Worm (Caenorhabditis elegans) whole organism, L4 larva: ENCODE measurements around the gene tomm-20.

ENCODE experiments used
- F26F4.8 ChIP-seq: fragments of 200-800 bp; sonication (Bioruptor generic); conservative IDR thresholded peaks from 2 replicates; pipeline ENCODE4 v1.3.6; 2022; ENCODE audit warnings: missing genetic modification characterization, missing compliant biosample characterization
- F49E8.2 ChIP-seq: sonication (generic microtip); optimal IDR thresholded peaks from 2 replicates; lab custom pipeline; 2016; ENCODE audit warnings: missing compliant biosample characterization, mild to moderate bottlenecking, missing genetic modification characterization, borderline replicate concordance
- R02D3.7 ChIP-seq: fragments of 150-350 bp; sonication (generic microtip); optimal IDR thresholded peaks from 3 replicates; lab custom pipeline; 2014; ENCODE audit warnings: missing biosample characterization, missing genetic modification characterization
- Y105C5A.15 ChIP-seq: fragments of 200-800 bp; sonication (Bioruptor generic); IDR thresholded peaks from 2 replicates; pipeline ENCODE4 v1.3.6; 2022; ENCODE audit warnings: missing genetic modification characterization, missing compliant biosample characterization
- Y5F2A.4 ChIP-seq: fragments of 200-800 bp; sonication (Bioruptor generic); optimal IDR thresholded peaks from 2 replicates; lab custom pipeline; 2018; ENCODE audit warnings: mild to moderate bottlenecking, missing genetic modification characterization, missing compliant biosample characterization
- Y75B8A.6 ChIP-seq: fragments of 200-800 bp; sonication (Bioruptor generic); IDR thresholded peaks from 2 replicates; pipeline ENCODE4 v1.3.6; 2022; ENCODE audit warnings: missing genetic modification reagents, missing genetic modification characterization, missing compliant biosample characterization
- ZK546.5 ChIP-seq, 2 experiments: sonication (generic microtip); optimal IDR thresholded peaks; 2 replicates each; lab custom pipeline; 2017; ENCODE audit warnings: missing biosample characterization in 2 of 2, missing genetic modification characterization in 2 of 2
- aha-1 ChIP-seq: fragments of 150-350 bp; peaks from one replicate; lab custom pipeline; 2014; ENCODE audit warnings: missing biosample characterization, missing genetic modification characterization
- aly-2 ChIP-seq: sonication (generic microtip); optimal IDR thresholded peaks from 2 replicates; lab custom pipeline; 2018; ENCODE audit warnings: missing biosample characterization, missing genetic modification characterization
- ama-1 ChIP-seq: fragments of 150-350 bp; optimal IDR thresholded peaks from 2 replicates; lab custom pipeline; 2014; ENCODE audit warnings: inconsistent platforms, mixed read lengths
- ceh-28 ChIP-seq: fragments of 150-350 bp; optimal IDR thresholded peaks from 2 replicates; lab custom pipeline; 2014; ENCODE audit warnings: missing biosample characterization, missing genetic modification reagents, missing genetic modification characterization
- ceh-32 ChIP-seq: sonication (generic microtip); optimal IDR thresholded peaks from 2 replicates; lab custom pipeline; 2016; ENCODE audit warnings: mild to moderate bottlenecking, missing genetic modification characterization, missing compliant biosample characterization; ENCODE audit not compliant: poor library complexity
- ceh-44 ChIP-seq: fragments of 200-800 bp; sonication (Bioruptor generic); IDR thresholded peaks from 2 replicates; pipeline ENCODE4 v1.3.6; 2022; ENCODE audit warnings: missing genetic modification reagents, missing genetic modification characterization, missing compliant biosample characterization
- ceh-62 ChIP-seq: sonication (generic microtip); optimal IDR thresholded peaks from 2 replicates; lab custom pipeline; 2017; ENCODE audit warnings: missing biosample characterization, missing genetic modification characterization
- ctbp-1 ChIP-seq: fragments of 200-800 bp; sonication (Bioruptor generic); IDR thresholded peaks from 2 replicates; pipeline ENCODE4 v1.3.6; 2022; ENCODE audit warnings: missing genetic modification reagents, missing genetic modification characterization, missing compliant biosample characterization
- daf-16 ChIP-seq, 3 experiments: sonication (generic microtip); optimal IDR thresholded peaks; 2 replicates each; lab custom pipeline; 2016 to 2017; ENCODE audit warnings: missing genetic modification characterization in 3 of 3, missing genetic modification reagents in 3 of 3, mild to moderate bottlenecking in 2 of 3, missing compliant biosample characterization in 2 of 3, missing biosample characterization in 1 of 3, moderate library complexity in 1 of 3
- egl-27 ChIP-seq: sonication (generic microtip); optimal IDR thresholded peaks from 3 replicates; lab custom pipeline; 2017; ENCODE audit warnings: missing biosample characterization, missing genetic modification reagents, missing genetic modification characterization
- fkh-10 ChIP-seq: fragments of 150-350 bp; optimal IDR thresholded peaks from 2 replicates; lab custom pipeline; 2014; ENCODE audit warnings: missing biosample characterization, missing genetic modification reagents, missing genetic modification characterization
- fos-1 ChIP-seq: fragments of 150-350 bp; optimal IDR thresholded peaks from 2 replicates; lab custom pipeline; 2014; ENCODE audit warnings: missing biosample characterization, missing genetic modification characterization
- gei-8 ChIP-seq: fragments of 200-800 bp; sonication (Bioruptor generic); optimal IDR thresholded peaks from 2 replicates; lab custom pipeline; 2018; ENCODE audit warnings: mild to moderate bottlenecking, missing genetic modification characterization, missing compliant biosample characterization
- hlh-11 ChIP-seq: fragments of 200-800 bp; sonication (Bioruptor generic); optimal IDR thresholded peaks from 2 replicates; lab custom pipeline; 2018; ENCODE audit warnings: mild to moderate bottlenecking, missing genetic modification characterization, missing compliant biosample characterization
- hlh-30 ChIP-seq: sonication (generic microtip); optimal IDR thresholded peaks from 2 replicates; lab custom pipeline; 2017; ENCODE audit warnings: antibody characterized with exemption, mild to moderate bottlenecking, missing genetic modification characterization, missing compliant biosample characterization; ENCODE audit not compliant: insufficient read depth
- jun-1 ChIP-seq: fragments of 150-350 bp; optimal IDR thresholded peaks from 2 replicates; lab custom pipeline; 2014; ENCODE audit warnings: missing biosample characterization, missing genetic modification reagents, missing genetic modification characterization
- lin-1 ChIP-seq: fragments of 200-800 bp; sonication (Bioruptor generic); IDR thresholded peaks from 2 replicates; pipeline ENCODE4 v1.3.6; 2022; ENCODE audit warnings: missing genetic modification reagents, missing genetic modification characterization, missing compliant biosample characterization
- lin-13 ChIP-seq: fragments of 150-350 bp; optimal IDR thresholded peaks from 2 replicates; lab custom pipeline; 2014; ENCODE audit warnings: missing biosample characterization, missing genetic modification reagents, missing genetic modification characterization
- lir-3 ChIP-seq: sonication (generic microtip); optimal IDR thresholded peaks from 2 replicates; lab custom pipeline; 2016; ENCODE audit warnings: mild to moderate bottlenecking, missing genetic modification characterization, missing compliant biosample characterization
- lsy-2 ChIP-seq, 2 experiments: fragments of 150-350 bp in 1 of 2; sonication (generic microtip) in 1 of 2; optimal IDR thresholded peaks; 2 replicates each; lab custom pipeline; 2014 to 2017; ENCODE audit warnings: missing biosample characterization in 2 of 2, missing genetic modification characterization in 2 of 2
- madf-5 ChIP-seq, 2 experiments: fragments of 200-800 bp; sonication (Bioruptor generic); IDR thresholded peaks; 2 replicates each; pipeline ENCODE4 v1.3.6; 2022; ENCODE audit warnings: missing compliant biosample characterization in 2 of 2, missing genetic modification characterization in 2 of 2
- madf-9 ChIP-seq: fragments of 200-800 bp; sonication (Bioruptor generic); conservative IDR thresholded peaks from 2 replicates; pipeline ENCODE4 v1.3.6; 2022; ENCODE audit warnings: missing genetic modification reagents, missing genetic modification characterization, missing compliant biosample characterization
- mdt-29 ChIP-seq: fragments of 200-800 bp; sonication (Bioruptor generic); IDR thresholded peaks from 2 replicates; pipeline ENCODE4 v1.3.6; 2022; ENCODE audit warnings: missing genetic modification reagents, missing genetic modification characterization, missing compliant biosample characterization
- mxl-2 ChIP-seq: fragments of 200-800 bp; sonication (Bioruptor generic); conservative IDR thresholded peaks from 2 replicates; pipeline ENCODE4 v1.3.6; 2022; ENCODE audit warnings: missing genetic modification reagents, missing genetic modification characterization, missing compliant biosample characterization
- nhr-10 ChIP-seq: fragments of 150-350 bp; optimal IDR thresholded peaks from 2 replicates; lab custom pipeline; 2014; ENCODE audit warnings: missing biosample characterization, missing genetic modification characterization
- nhr-11 ChIP-seq: fragments of 150-350 bp; optimal IDR thresholded peaks from 2 replicates; lab custom pipeline; 2014; ENCODE audit warnings: missing biosample characterization, missing genetic modification characterization
- nhr-111 ChIP-seq: fragments of 200-800 bp; sonication (Bioruptor generic); optimal IDR thresholded peaks from 2 replicates; lab custom pipeline; 2018; ENCODE audit warnings: mild to moderate bottlenecking, missing genetic modification characterization, missing compliant biosample characterization
- nhr-25 ChIP-seq: sonication (generic microtip); optimal IDR thresholded peaks from 2 replicates; lab custom pipeline; 2017; ENCODE audit warnings: missing genetic modification characterization, mild to moderate bottlenecking, missing compliant biosample characterization, antibody characterized with exemption, moderate library complexity, borderline replicate concordance; ENCODE audit not compliant: insufficient read depth
- nhr-28 ChIP-seq: fragments of 150-350 bp; optimal IDR thresholded peaks from 2 replicates; lab custom pipeline; 2014; ENCODE audit warnings: missing biosample characterization, missing genetic modification characterization
- nhr-41 ChIP-seq: fragments of 200-800 bp; sonication (Bioruptor generic); IDR thresholded peaks from 2 replicates; pipeline ENCODE4 v1.3.6; 2022; ENCODE audit warnings: missing genetic modification reagents, missing genetic modification characterization, missing compliant biosample characterization
- php-3 ChIP-seq: fragments of 200-800 bp; sonication (Bioruptor generic); IDR thresholded peaks from 2 replicates; pipeline ENCODE4 v1.3.6; 2022; ENCODE audit warnings: missing genetic modification reagents, missing genetic modification characterization, missing compliant biosample characterization
- rbr-2 ChIP-seq: sonication (generic microtip); optimal IDR thresholded peaks from 2 replicates; lab custom pipeline; 2016; ENCODE audit warnings: missing genotype, missing genetic modification characterization, missing compliant biosample characterization
- skn-1 ChIP-seq: fragments of 150-350 bp; optimal IDR thresholded peaks from 2 replicates; lab custom pipeline; 2014; ENCODE audit warnings: missing biosample characterization, missing genetic modification characterization
- snpc-1.2 ChIP-seq: fragments of 200-800 bp; sonication (Bioruptor generic); IDR thresholded peaks from 2 replicates; pipeline ENCODE4 v1.3.6; 2022; ENCODE audit warnings: missing genetic modification reagents, missing genetic modification characterization, missing compliant biosample characterization
- spr-3 ChIP-seq: fragments of 200-800 bp; sonication (Bioruptor generic); optimal IDR thresholded peaks from 2 replicates; lab custom pipeline; 2018; ENCODE audit warnings: mild to moderate bottlenecking, missing genetic modification characterization, missing compliant biosample characterization
- unc-62 ChIP-seq, 3 experiments: fragments of 150-350 bp in 1 of 3; sonication (generic microtip); optimal IDR thresholded peaks in 2 of 3; peaks in 1 of 3; 1 replicate in 1 of 3; 2 replicates in 2 of 3; lab custom pipeline; 2014 to 2017; ENCODE audit warnings: missing biosample characterization in 3 of 3, missing genetic modification characterization in 3 of 3, missing genetic modification reagents in 3 of 3, missing genotype in 1 of 3
- vab-7 ChIP-seq: fragments of 200-800 bp; sonication (Bioruptor generic); IDR thresholded peaks from 2 replicates; pipeline ENCODE4 v1.3.6; 2022; ENCODE audit warnings: missing genetic modification reagents, missing genetic modification characterization, missing compliant biosample characterization
- zag-1 ChIP-seq: fragments of 150-350 bp; optimal IDR thresholded peaks from 2 replicates; lab custom pipeline; 2014; ENCODE audit warnings: missing biosample characterization, missing genetic modification characterization
- zfp-2 ChIP-seq: sonication (generic microtip); optimal IDR thresholded peaks from 2 replicates; lab custom pipeline; 2016; ENCODE audit warnings: mild to moderate bottlenecking, missing genetic modification characterization, missing compliant biosample characterization
- zfp-3 ChIP-seq: fragments of 200-800 bp; sonication (Bioruptor generic); conservative IDR thresholded peaks from 2 replicates; pipeline ENCODE4 v1.3.6; 2022; ENCODE audit warnings: missing genetic modification reagents, missing genetic modification characterization, missing compliant biosample characterization
- zip-11 ChIP-seq: fragments of 200-800 bp; sonication (Bioruptor generic); IDR thresholded peaks from 2 replicates; pipeline ENCODE4 v1.3.6; 2022; ENCODE audit warnings: missing genetic modification characterization, missing compliant biosample characterization
- zip-2 ChIP-seq: fragments of 150-350 bp; optimal IDR thresholded peaks from 2 replicates; lab custom pipeline; 2014; ENCODE audit warnings: missing biosample characterization, missing genetic modification characterization
- ztf-11 ChIP-seq: fragments of 150-350 bp; optimal IDR thresholded peaks from 2 replicates; lab custom pipeline; 2014; ENCODE audit warnings: missing biosample characterization, missing genetic modification characterization

Gene tomm-20

ce11 chrV:12334387-12334786, 8.9 kb downstream of the tomm-20 start:
- TF ChIP-seq zip-11 = no peak
- TF ChIP-seq ceh-44 (GFP tag; lab: Robert Waterston, UW) = no peak
- TF ChIP-seq nhr-11 = peak; percentile 45
- peak; percentile 24 for TF ChIP-seq hlh-30 (tag; lab: Kevin White, UChicago)
- peak in 1 of 2 experiments; percentile 94 for TF ChIP-seq daf-16 (GFP tag; optimal IDR thresholded peaks at IDR 0.05; lab: Kevin White, UChicago)
- no peak for TF ChIP-seq daf-16 (tag; optimal IDR thresholded peaks at IDR 0.05; lab: Kevin White, UChicago)

- TF ChIP-seq vab-7 = no peak; the same call in 1 of the 2 replicates
- no peak for TF ChIP-seq nhr-10 (tag; lab: Kevin White, UChicago)
- no peak for TF ChIP-seq zfp-3
- TF ChIP-seq R02D3.7 (tag; lab: Kevin White, UChicago) = no peak
- TF ChIP-seq ama-1 (lab: Kevin White, UChicago) = no peak
- no peak for TF ChIP-seq jun-1
- no peak for TF ChIP-seq nhr-25 (tag; lab: Kevin White, UChicago)
- TF ChIP-seq F49E8.2 (tag; lab: Kevin White, UChicago) = no peak
- TF ChIP-seq Y5F2A.4 (GFP tag; lab: Kevin White, UChicago) = no peak
- TF ChIP-seq nhr-28 (tag; lab: Kevin White, UChicago) = no peak
- TF ChIP-seq zfp-2 (tag; lab: Kevin White, UChicago) = no peak
- no peak for TF ChIP-seq mxl-2
- no peak for TF ChIP-seq zip-11
- TF ChIP-seq ztf-11 (tag; lab: Kevin White, UChicago) = no peak
- no peak for TF ChIP-seq gei-8 (GFP tag; lab: Kevin White, UChicago)
- no peak for TF ChIP-seq snpc-1.2
- no peak for TF ChIP-seq Y105C5A.15 (GFP tag; lab: Robert Waterston, UW)
- TF ChIP-seq aly-2 = no peak
- TF ChIP-seq spr-3 (GFP tag; lab: Kevin White, UChicago) = peak; percentile 45
- no peak for TF ChIP-seq ZK546.5 (tag; optimal IDR thresholded peaks at IDR 0.05; lab: Kevin White, UChicago)
- TF ChIP-seq unc-62 (GFP tag; optimal IDR thresholded peaks at IDR 0.05 in 1 of 2; lab: Kevin White, UChicago) = no peak
- TF ChIP-seq unc-62 (tag; optimal IDR thresholded peaks at IDR 0.05; lab: Kevin White, UChicago) = no peak
- TF ChIP-seq lir-3 = no peak
- peak; percentile 68; the same call in 1 of the 2 replicates for TF ChIP-seq ctbp-1 (GFP tag; lab: Robert Waterston, UW)
- TF ChIP-seq rbr-2 (tag; lab: Kevin White, UChicago) = no peak
- TF ChIP-seq lin-13 = no peak
- TF ChIP-seq lsy-2 (tag; optimal IDR thresholded peaks at IDR 0.05; lab: Kevin White, UChicago) = peak in 1 of 2 experiments; percentile 40
- no peak for TF ChIP-seq ceh-28 (tag; lab: Kevin White, UChicago)
- no peak for TF ChIP-seq skn-1 (tag; lab: Kevin White, UChicago)
- no peak for TF ChIP-seq fkh-10 (GFP tag; lab: Kevin White, UChicago)
- TF ChIP-seq nhr-111 (GFP tag; lab: Kevin White, UChicago) = no peak
- no peak for TF ChIP-seq egl-27 (tag; lab: Kevin White, UChicago)
- no peak for TF ChIP-seq ceh-32
- TF ChIP-seq aha-1 (tag; lab: Kevin White, UChicago) = no peak
- 0 out of 2 replicates have a peak, but pooled peaks have one; percentile 13 for TF ChIP-seq F26F4.8 (GFP tag; lab: Robert Waterston, UW)
- TF ChIP-seq mdt-29 (GFP tag; lab: Robert Waterston, UW) = no peak
- no peak for TF ChIP-seq hlh-11 (tag; lab: Kevin White, UChicago)
- TF ChIP-seq nhr-41 (GFP tag; lab: Robert Waterston, UW) = no peak
- no peak for TF ChIP-seq zip-2 (tag; lab: Kevin White, UChicago)
- TF ChIP-seq madf-5 (GFP tag; IDR thresholded peaks at IDR 0.05; lab: Robert Waterston, UW) = no peak
- no peak for TF ChIP-seq php-3 (GFP tag; lab: Robert Waterston, UW)
- no peak; the same call in 1 of the 2 replicates for TF ChIP-seq madf-9 (GFP tag; lab: Robert Waterston, UW)
- TF ChIP-seq lin-1 (GFP tag; lab: Robert Waterston, UW) = no peak
- no peak for TF ChIP-seq fos-1
- no peak for TF ChIP-seq Y75B8A.6 (GFP tag; lab: Robert Waterston, UW)
- TF ChIP-seq ceh-62 (tag; lab: Kevin White, UChicago) = no peak
- no peak for TF ChIP-seq zag-1 (tag; lab: Kevin White, UChicago)
Observed at ce11 chrV:12331820-12332219, 11.4 kb downstream of the tomm-20 start.
